Worm (Caenorhabditis elegans) whole organism, early embryonic: ENCODE data around the gene set-31.

Source experiments
- B0310.2 ChIP-seq: sonication (generic microtip); optimal IDR thresholded peaks from 2 replicates; lab custom pipeline; 2016; ENCODE audit warnings: mild to moderate bottlenecking, missing genetic modification characterization, missing compliant biosample characterization
- F13C5.2 ChIP-seq: sonication (generic microtip); optimal IDR thresholded peaks from 2 replicates; lab custom pipeline; 2017; ENCODE audit warnings: mild to moderate bottlenecking, missing genetic modification characterization, inconsistent platforms, missing compliant biosample characterization
- aly-1 ChIP-seq: sonication (generic microtip); optimal IDR thresholded peaks from 2 replicates; lab custom pipeline; 2016; ENCODE audit warnings: missing genetic modification characterization, missing compliant biosample characterization
- ama-1 ChIP-seq: fragments of 150-350 bp; optimal IDR thresholded peaks from 2 replicates; lab custom pipeline; 2014
- ceh-13 ChIP-seq: fragments of 200-800 bp; sonication (Bioruptor generic); optimal IDR thresholded peaks from 2 replicates; lab custom pipeline; 2018; ENCODE audit warnings: mild to moderate bottlenecking, missing genetic modification characterization, missing compliant biosample characterization
- ceh-36 ChIP-seq: sonication (generic microtip); optimal IDR thresholded peaks from 2 replicates; lab custom pipeline; 2016; ENCODE audit warnings: missing genetic modification characterization, inconsistent platforms, missing compliant biosample characterization
- ets-7 ChIP-seq: sonication (generic microtip); optimal IDR thresholded peaks from 2 replicates; lab custom pipeline; 2016; ENCODE audit warnings: missing genotype, missing genetic modification characterization, missing compliant biosample characterization
- flt-1 ChIP-seq: fragments of 200-800 bp; sonication (Bioruptor generic); IDR thresholded peaks from 2 replicates; pipeline ENCODE4 v1.3.6; 2022; ENCODE audit warnings: missing genetic modification characterization, missing compliant biosample characterization
- hmbx-1 ChIP-seq: sonication (generic microtip); optimal IDR thresholded peaks from 2 replicates; lab custom pipeline; 2016; ENCODE audit warnings: mild to moderate bottlenecking, missing genetic modification characterization, missing compliant biosample characterization
- hmg-4 ChIP-seq: fragments of 200-800 bp; sonication (Bioruptor generic); optimal IDR thresholded peaks from 2 replicates; lab custom pipeline; 2018; ENCODE audit warnings: mild to moderate bottlenecking, missing genetic modification characterization, missing compliant biosample characterization
- hnd-1 ChIP-seq: sonication (generic microtip); optimal IDR thresholded peaks from 2 replicates; lab custom pipeline; 2016; ENCODE audit warnings: missing genetic modification characterization, missing compliant biosample characterization
- pes-1 ChIP-seq: fragments of 200-800 bp; sonication (Bioruptor generic); IDR thresholded peaks from 2 replicates; pipeline ENCODE4 v1.3.6; 2022; ENCODE audit warnings: missing genetic modification reagents, missing genetic modification characterization, missing compliant biosample characterization
- scrt-1 ChIP-seq: fragments of 200-800 bp; sonication (Bioruptor generic); IDR thresholded peaks from 2 replicates; pipeline ENCODE4 v1.3.6; 2022; ENCODE audit warnings: missing genetic modification characterization, missing compliant biosample characterization
- sea-1 ChIP-seq: fragments of 200-800 bp; sonication (Bioruptor generic); conservative IDR thresholded peaks from 2 replicates; pipeline ENCODE4 v1.3.6; 2022; ENCODE audit warnings: missing genetic modification characterization, missing compliant biosample characterization
- tbx-11 ChIP-seq: fragments of 200-800 bp; sonication (Bioruptor generic); IDR thresholded peaks from 2 replicates; pipeline ENCODE4 v1.3.6; 2022; ENCODE audit warnings: missing genetic modification characterization, missing compliant biosample characterization
- tbx-37 ChIP-seq: fragments of 200-800 bp; sonication (Bioruptor generic); conservative IDR thresholded peaks from 2 replicates; pipeline ENCODE4 v1.3.6; 2022; ENCODE audit warnings: missing genetic modification reagents, missing genetic modification characterization, missing compliant biosample characterization
- tra-4 ChIP-seq: sonication (generic microtip); optimal IDR thresholded peaks from 2 replicates; lab custom pipeline; 2017; ENCODE audit warnings: missing genetic modification characterization, missing compliant biosample characterization

set-31 gene

ce11 chrV:14391830-14392229 is 25.9 kb upstream of the set-31 start, which contains the start of gene C15H11.10:
TSS of gene C15H11.10 (plus strand) at chrV:14392130.
- TF ChIP-seq ama-1 (lab: Kevin White, UChicago) (no peak), sea-1 (GFP tag; lab: Robert Waterston, UW) (no peak), B0310.2 (tag; lab: Kevin White, UChicago) (no peak), ets-7 (tag; lab: Kevin White, UChicago) (no peak), F13C5.2 (tag; lab: Kevin White, UChicago) (no peak), tra-4 (tag; lab: Kevin White, UChicago) (no peak), ceh-36 (tag; lab: Kevin White, UChicago) (no peak), aly-1 (tag; lab: Kevin White, UChicago) (no peak), pes-1 (no peak), hmg-4 (GFP tag; lab: Kevin White, UChicago) (no peak), tbx-11 (GFP tag; lab: Robert Waterston, UW) (no peak), tbx-37 (GFP tag; lab: Robert Waterston, UW) (no peak), flt-1 (GFP tag; lab: Robert Waterston, UW) (no peak)

DNA sequence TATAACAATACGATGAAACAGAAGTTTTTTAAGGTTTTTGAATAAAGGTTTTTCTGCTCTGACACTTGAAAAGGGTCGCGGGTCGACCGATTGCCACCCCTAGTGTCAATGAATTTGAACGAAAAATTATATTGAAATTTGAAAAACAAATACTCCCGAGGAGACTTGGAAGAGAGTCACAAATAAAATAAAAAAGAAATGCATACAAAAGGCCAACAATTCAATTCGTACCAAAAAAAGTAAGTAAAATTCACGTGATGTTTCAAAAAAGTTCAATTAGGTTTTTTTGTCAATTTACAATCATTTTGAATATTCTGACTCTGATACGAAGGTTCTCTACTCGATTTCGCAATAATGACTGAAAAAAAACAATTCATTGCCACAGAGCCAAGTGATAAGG is 24.2 kb upstream of the set-31 start, which contains the start of gene C15H11.1:
C15H11.1 (plus strand) TSS at position 301 of the 400 bp plus-strand sequence.
- TF ChIP-seq ceh-36 (tag; lab: Kevin White, UChicago) = no peak

ce11 chrV:14394743-14395142 is 23.0 kb upstream of the set-31 start, which contains the start of gene C15H11.13:
TSS of gene C15H11.13 (plus strand) at chrV:14395043.
- no peak for TF ChIP-seq hmbx-1 (tag; lab: Kevin White, UChicago)
- no peak for TF ChIP-seq flt-1 (GFP tag; lab: Robert Waterston, UW)
- TF ChIP-seq F13C5.2 (tag; lab: Kevin White, UChicago) = no peak
- TF ChIP-seq scrt-1 (GFP tag; lab: Robert Waterston, UW) = no peak
- TF ChIP-seq sea-1 (GFP tag; lab: Robert Waterston, UW) = no peak
- no peak for TF ChIP-seq ets-7 (tag; lab: Kevin White, UChicago)
- no peak for TF ChIP-seq tbx-37 (GFP tag; lab: Robert Waterston, UW)
- TF ChIP-seq tra-4 (tag; lab: Kevin White, UChicago) = no peak
- TF ChIP-seq hmg-4 (GFP tag; lab: Kevin White, UChicago) = no peak
- no peak for TF ChIP-seq ceh-13 (GFP tag; lab: Kevin White, UChicago)
- TF ChIP-seq ceh-36 (tag; lab: Kevin White, UChicago) = no peak
- no peak for TF ChIP-seq ama-1 (lab: Kevin White, UChicago)
- TF ChIP-seq B0310.2 (tag; lab: Kevin White, UChicago) = no peak
- TF ChIP-seq aly-1 (tag; lab: Kevin White, UChicago) = no peak
- no peak for TF ChIP-seq hnd-1 (tag; lab: Kevin White, UChicago)

DNA sequence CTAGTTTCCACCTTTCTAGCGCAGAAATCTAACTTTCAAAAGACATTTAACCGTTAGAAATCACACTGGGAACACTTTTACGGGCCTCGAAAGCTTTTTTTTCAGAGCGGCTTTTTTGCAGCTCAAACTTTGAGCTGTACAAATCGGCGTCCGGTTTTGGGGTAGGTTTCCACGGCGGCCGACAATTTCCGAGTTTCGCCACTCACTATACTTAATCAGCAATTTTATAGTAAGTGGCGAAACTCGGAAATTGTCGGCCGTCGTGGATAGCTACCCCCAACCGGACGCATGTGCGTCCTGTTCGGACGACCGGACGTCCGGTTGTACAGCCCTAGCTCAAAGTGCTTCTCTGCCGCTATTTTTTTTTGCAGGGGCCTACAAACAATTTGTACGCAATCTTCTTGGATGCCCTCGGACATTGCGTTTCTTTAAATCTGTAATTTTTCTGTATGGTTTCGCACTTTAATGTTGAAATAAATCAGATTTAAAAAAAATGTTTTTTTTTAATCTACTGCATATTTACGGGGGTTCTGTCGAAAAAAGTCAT is 21.5 kb upstream of the set-31 start:
- TF ChIP-seq scrt-1 (GFP tag; lab: Robert Waterston, UW) = no peak
- TF ChIP-seq sea-1 (GFP tag; lab: Robert Waterston, UW) = no peak
- no peak for TF ChIP-seq ceh-36 (tag; lab: Kevin White, UChicago)
- no peak for TF ChIP-seq ets-7 (tag; lab: Kevin White, UChicago)
- no peak for TF ChIP-seq hmg-4 (GFP tag; lab: Kevin White, UChicago)
- no peak for TF ChIP-seq B0310.2 (tag; lab: Kevin White, UChicago)
- no peak for TF ChIP-seq ceh-13 (GFP tag; lab: Kevin White, UChicago)
- TF ChIP-seq tbx-37 (GFP tag; lab: Robert Waterston, UW) = no peak
- TF ChIP-seq pes-1 = no peak
- TF ChIP-seq F13C5.2 (tag; lab: Kevin White, UChicago) = no peak
- TF ChIP-seq flt-1 (GFP tag; lab: Robert Waterston, UW) = no peak
- no peak for TF ChIP-seq aly-1 (tag; lab: Kevin White, UChicago)
- no peak for TF ChIP-seq hnd-1 (tag; lab: Kevin White, UChicago)
- no peak for TF ChIP-seq ama-1 (lab: Kevin White, UChicago)
- TF ChIP-seq tra-4 (tag; lab: Kevin White, UChicago) = no peak
- no peak for TF ChIP-seq hmbx-1 (tag; lab: Kevin White, UChicago)
- no peak for TF ChIP-seq tbx-11 (GFP tag; lab: Robert Waterston, UW)

ce11 chrV:14405647-14406046 is 12.1 kb upstream of the set-31 start:
- TF ChIP-seq ceh-36 (tag; lab: Kevin White, UChicago) (no peak), ets-7 (tag; lab: Kevin White, UChicago) (no peak), pes-1 (no peak), F13C5.2 (tag; lab: Kevin White, UChicago) (no peak), hmg-4 (GFP tag; lab: Kevin White, UChicago) (no peak), tra-4 (tag; lab: Kevin White, UChicago) (no peak), tbx-11 (GFP tag; lab: Robert Waterston, UW) (no peak), scrt-1 (GFP tag; lab: Robert Waterston, UW) (no peak), tbx-37 (GFP tag; lab: Robert Waterston, UW) (no peak), flt-1 (GFP tag; lab: Robert Waterston, UW) (no peak), hmbx-1 (tag; lab: Kevin White, UChicago) (no peak), ama-1 (lab: Kevin White, UChicago) (no peak), sea-1 (GFP tag; lab: Robert Waterston, UW) (no peak), ceh-13 (GFP tag; lab: Kevin White, UChicago) (no peak), B0310.2 (tag; lab: Kevin White, UChicago) (no peak), aly-1 (tag; lab: Kevin White, UChicago) (no peak), hnd-1 (tag; lab: Kevin White, UChicago) (no peak)

- TF ChIP-seq pes-1 = no peak
- TF ChIP-seq ceh-13 (GFP tag; lab: Kevin White, UChicago) = no peak
- TF ChIP-seq scrt-1 (GFP tag; lab: Robert Waterston, UW) = no peak
- TF ChIP-seq ceh-36 (tag; lab: Kevin White, UChicago) = no peak
- TF ChIP-seq tbx-37 (GFP tag; lab: Robert Waterston, UW) = no peak
- TF ChIP-seq B0310.2 (tag; lab: Kevin White, UChicago) = no peak
- no peak for TF ChIP-seq hmbx-1 (tag; lab: Kevin White, UChicago)
- no peak for TF ChIP-seq aly-1 (tag; lab: Kevin White, UChicago)
- no peak for TF ChIP-seq sea-1 (GFP tag; lab: Robert Waterston, UW)
- no peak for TF ChIP-seq flt-1 (GFP tag; lab: Robert Waterston, UW)
- TF ChIP-seq tbx-11 (GFP tag; lab: Robert Waterston, UW) = no peak
- TF ChIP-seq ets-7 (tag; lab: Kevin White, UChicago) = no peak
- TF ChIP-seq hnd-1 (tag; lab: Kevin White, UChicago) = no peak
- TF ChIP-seq tra-4 (tag; lab: Kevin White, UChicago) = no peak
- no peak for TF ChIP-seq hmg-4 (GFP tag; lab: Kevin White, UChicago)
- TF ChIP-seq ama-1 (lab: Kevin White, UChicago) = no peak
- no peak for TF ChIP-seq F13C5.2 (tag; lab: Kevin White, UChicago)
Observed at ce11 chrV:14408774-14409173, 8.9 kb upstream of the set-31 start, which contains the start of gene gnrr-2. TSS of gene gnrr-2 (plus strand) at chrV:14409074.
